Worm (Caenorhabditis elegans) whole organism, young adult: ENCODE measurements around the gene dpy-10.

Experiments used
- B0261.1 ChIP-seq: sonication (generic microtip); optimal IDR thresholded peaks from 2 replicates; lab custom pipeline; 2016; ENCODE audit warnings: mild to moderate bottlenecking, missing genetic modification characterization, moderate library complexity, missing compliant biosample characterization
- B0336.3 ChIP-seq: fragments of 200-800 bp; sonication (Bioruptor generic); IDR thresholded peaks from 2 replicates; pipeline ENCODE4 v1.3.6; 2022; ENCODE audit warnings: missing genetic modification characterization, missing compliant biosample characterization
- C17E4.6 ChIP-seq: fragments of 200-800 bp; sonication (Bioruptor generic); IDR thresholded peaks from 2 replicates; pipeline ENCODE4 v1.3.6; 2022; ENCODE audit warnings: missing genetic modification reagents, missing genetic modification characterization, missing compliant biosample characterization
- F49E8.2 ChIP-seq: sonication (generic microtip); optimal IDR thresholded peaks from 3 replicates; lab custom pipeline; 2017; ENCODE audit warnings: missing genetic modification characterization, mild to moderate bottlenecking, missing compliant biosample characterization, antibody characterized with exemption, moderate library complexity; ENCODE audit not compliant: insufficient read depth
- F57A8.1 ChIP-seq: fragments of 200-800 bp; sonication (Bioruptor generic); optimal IDR thresholded peaks from 2 replicates; lab custom pipeline; 2018; ENCODE audit warnings: mild to moderate bottlenecking, missing genetic modification characterization, moderate library complexity, missing compliant biosample characterization
- T26A5.8 ChIP-seq: sonication (generic microtip); optimal IDR thresholded peaks from 2 replicates; lab custom pipeline; 2016; ENCODE audit warnings: missing genetic modification characterization, missing compliant biosample characterization
- Y56A3A.18 ChIP-seq: fragments of 200-800 bp; sonication (Bioruptor generic); IDR thresholded peaks from 2 replicates; pipeline ENCODE4 v1.3.6; 2022; ENCODE audit warnings: missing genetic modification reagents, missing genetic modification characterization, missing compliant biosample characterization
- Y79H2A.3 ChIP-seq: fragments of 200-800 bp; sonication (Bioruptor generic); conservative IDR thresholded peaks from 2 replicates; pipeline ENCODE4 v1.3.6; 2022; ENCODE audit warnings: missing genetic modification reagents, missing genetic modification characterization, missing compliant biosample characterization
- Y95B8A.8 ChIP-seq: fragments of 200-800 bp; sonication (Bioruptor generic); IDR thresholded peaks from 2 replicates; pipeline ENCODE4 v1.3.6; 2022; ENCODE audit warnings: missing genetic modification reagents, missing genetic modification characterization, missing compliant biosample characterization
- ZK185.1 ChIP-seq: sonication (generic microtip); optimal IDR thresholded peaks from 2 replicates; lab custom pipeline; 2016; ENCODE audit warnings: mild to moderate bottlenecking, missing genetic modification characterization, missing compliant biosample characterization; ENCODE audit not compliant: poor library complexity, severe bottlenecking
- ama-1 ChIP-seq, 3 experiments: fragments of 150-350 bp in 1 of 3; sonication (generic microtip) in 2 of 3; optimal IDR thresholded peaks; 2 replicates each; lab custom pipeline; 2014 to 2018; ENCODE audit warnings: missing biosample characterization in 2 of 3, missing genetic modification characterization in 2 of 3, missing genetic modification reagents in 2 of 3
- aptf-3 ChIP-seq: fragments of 200-800 bp; sonication (Bioruptor generic); IDR thresholded peaks from 2 replicates; pipeline ENCODE4 v1.3.6; 2022; ENCODE audit warnings: missing genetic modification characterization, missing compliant biosample characterization
- attf-3 ChIP-seq: fragments of 200-800 bp; sonication (Bioruptor generic); conservative IDR thresholded peaks from 2 replicates; pipeline ENCODE4 v1.3.6; 2022; ENCODE audit warnings: missing genetic modification reagents, missing genetic modification characterization, missing compliant biosample characterization
- attf-5 ChIP-seq: fragments of 200-800 bp; sonication (Bioruptor generic); optimal IDR thresholded peaks from 2 replicates; lab custom pipeline; 2018; ENCODE audit warnings: mild to moderate bottlenecking, missing genetic modification characterization, missing compliant biosample characterization
- attf-6 ChIP-seq: fragments of 200-800 bp; sonication (Bioruptor generic); IDR thresholded peaks from 2 replicates; pipeline ENCODE4 v1.3.6; 2022; ENCODE audit warnings: missing genetic modification reagents, missing genetic modification characterization, missing compliant biosample characterization
- bed-2 ChIP-seq: fragments of 200-800 bp; sonication (Bioruptor generic); IDR thresholded peaks from 2 replicates; pipeline ENCODE4 v1.3.6; 2022; ENCODE audit warnings: missing genetic modification reagents, missing genetic modification characterization, missing compliant biosample characterization
- cebp-2 ChIP-seq: fragments of 200-800 bp; sonication (Bioruptor generic); IDR thresholded peaks from 2 replicates; pipeline ENCODE4 v1.3.6; 2022; ENCODE audit warnings: missing genetic modification characterization, missing compliant biosample characterization
- ceh-40 ChIP-seq: fragments of 200-800 bp; sonication (Bioruptor generic); IDR thresholded peaks from 2 replicates; pipeline ENCODE4 v1.3.6; 2022; ENCODE audit warnings: missing genetic modification characterization, missing compliant biosample characterization
- ceh-58 ChIP-seq: fragments of 200-800 bp; sonication (Bioruptor generic); IDR thresholded peaks from 2 replicates; pipeline ENCODE4 v1.3.6; 2022; ENCODE audit warnings: missing genetic modification characterization, missing compliant biosample characterization
- dox-1 ChIP-seq: fragments of 200-800 bp; sonication (Bioruptor generic); IDR thresholded peaks from 2 replicates; pipeline ENCODE4 v1.3.6; 2022; ENCODE audit warnings: missing genetic modification reagents, missing genetic modification characterization, missing compliant biosample characterization
- egl-44 ChIP-seq: fragments of 200-800 bp; sonication (Bioruptor generic); IDR thresholded peaks from 2 replicates; pipeline ENCODE4 v1.3.6; 2022; ENCODE audit warnings: missing genetic modification reagents, missing genetic modification characterization, missing compliant biosample characterization
- ets-4 ChIP-seq: fragments of 200-800 bp; sonication (Bioruptor generic); optimal IDR thresholded peaks from 2 replicates; lab custom pipeline; 2018; ENCODE audit warnings: mild to moderate bottlenecking, missing genetic modification characterization, missing compliant biosample characterization
- fkh-3 ChIP-seq: sonication (generic microtip); optimal IDR thresholded peaks from 2 replicates; lab custom pipeline; 2016; ENCODE audit warnings: mild to moderate bottlenecking, missing genetic modification characterization, missing compliant biosample characterization
- gei-17 ChIP-seq: fragments of 200-800 bp; sonication (Bioruptor generic); optimal IDR thresholded peaks from 2 replicates; lab custom pipeline; 2018; ENCODE audit warnings: mild to moderate bottlenecking, missing genetic modification characterization, missing compliant biosample characterization
- him-1 ChIP-seq: sonication (generic microtip); optimal IDR thresholded peaks from 2 replicates; lab custom pipeline; 2016; ENCODE audit warnings: missing genotype, missing genetic modification reagents, missing genetic modification characterization, missing compliant biosample characterization
- hlh-12 ChIP-seq: sonication (generic microtip); optimal IDR thresholded peaks from 2 replicates; lab custom pipeline; 2016; ENCODE audit warnings: missing genetic modification characterization, missing compliant biosample characterization
- let-526 ChIP-seq: fragments of 200-800 bp; sonication (Bioruptor generic); IDR thresholded peaks from 2 replicates; pipeline ENCODE4 v1.3.6; 2022; ENCODE audit warnings: missing genetic modification reagents, missing genetic modification characterization, missing compliant biosample characterization
- let-607 ChIP-seq, 2 experiments: fragments of 200-800 bp in 1 of 2; sonication (Bioruptor generic) in 1 of 2; sonication (generic microtip) in 1 of 2; optimal IDR thresholded peaks; 2 replicates each; lab custom pipeline; 2016 to 2018; ENCODE audit warnings: mild to moderate bottlenecking in 2 of 2, missing compliant biosample characterization in 2 of 2, missing genetic modification characterization in 2 of 2, moderate library complexity in 2 of 2, missing genotype in 1 of 2
- lin-54 ChIP-seq: fragments of 200-800 bp; sonication (Bioruptor generic); optimal IDR thresholded peaks from 2 replicates; lab custom pipeline; 2018; ENCODE audit warnings: mild to moderate bottlenecking, missing genetic modification characterization, missing compliant biosample characterization
- madf-10 ChIP-seq: sonication (generic microtip); optimal IDR thresholded peaks from 2 replicates; lab custom pipeline; 2016; ENCODE audit warnings: mild to moderate bottlenecking, missing genetic modification characterization, missing compliant biosample characterization
- madf-3 ChIP-seq: fragments of 200-800 bp; sonication (Bioruptor generic); IDR thresholded peaks from 2 replicates; pipeline ENCODE4 v1.3.6; 2022; ENCODE audit warnings: missing genetic modification reagents, missing genetic modification characterization, missing compliant biosample characterization
- nfyb-1 ChIP-seq: fragments of 200-800 bp; sonication (Bioruptor generic); IDR thresholded peaks from 2 replicates; pipeline ENCODE4 v1.3.6; 2022; ENCODE audit warnings: missing genetic modification reagents, missing genetic modification characterization, missing compliant biosample characterization
- nhr-90 ChIP-seq: sonication (generic microtip); optimal IDR thresholded peaks from 2 replicates; lab custom pipeline; 2016; ENCODE audit warnings: missing genotype, mild to moderate bottlenecking, missing genetic modification characterization, missing compliant biosample characterization
- pbrm-1 ChIP-seq: fragments of 200-800 bp; sonication (Bioruptor generic); IDR thresholded peaks from 2 replicates; pipeline ENCODE4 v1.3.6; 2022; ENCODE audit warnings: missing genetic modification reagents, missing genetic modification characterization, missing compliant biosample characterization
- rpc-1 ChIP-seq, 2 experiments: fragments of 150-350 bp in 1 of 2; sonication (generic microtip) in 1 of 2; optimal IDR thresholded peaks; 2 replicates each; lab custom pipeline; 2014 to 2018; ENCODE audit warnings: missing biosample characterization in 1 of 2, missing genetic modification characterization in 1 of 2, missing genetic modification reagents in 1 of 2, missing genotype in 1 of 2
- sdz-38 ChIP-seq: sonication (generic microtip); optimal IDR thresholded peaks from 2 replicates; lab custom pipeline; 2016; ENCODE audit warnings: missing genotype, missing genetic modification characterization, missing compliant biosample characterization
- snpc-3.4 ChIP-seq: sonication (generic microtip); optimal IDR thresholded peaks from 2 replicates; lab custom pipeline; 2017; ENCODE audit warnings: missing genetic modification characterization, mild to moderate bottlenecking, missing compliant biosample characterization, antibody characterized with exemption, moderate library complexity, missing genotype, missing genetic modification reagents
- snpc-4 ChIP-seq, 5 experiments: fragments of 150-350 bp in 1 of 5; sonication (generic microtip) in 4 of 5; optimal IDR thresholded peaks; 2 replicates each; lab custom pipeline; 2014 to 2018; ENCODE audit warnings: missing genetic modification characterization in 5 of 5, missing biosample characterization in 3 of 5, antibody characterized with exemption in 2 of 5, mild to moderate bottlenecking in 2 of 5, missing compliant biosample characterization in 2 of 5, missing genotype in 2 of 5, moderate library complexity in 2 of 5, missing genetic modification reagents in 1 of 5
- sptf-2 ChIP-seq: fragments of 200-800 bp; sonication (Bioruptor generic); optimal IDR thresholded peaks from 2 replicates; lab custom pipeline; 2018; ENCODE audit warnings: mild to moderate bottlenecking, missing genetic modification characterization, missing compliant biosample characterization
- tbp1 ChIP-seq: fragments of 200-800 bp; sonication (Bioruptor generic); optimal IDR thresholded peaks from 2 replicates; lab custom pipeline; 2018; ENCODE audit warnings: mild to moderate bottlenecking, missing genetic modification characterization, missing compliant biosample characterization
- zfh-2 ChIP-seq: fragments of 200-800 bp; sonication (Bioruptor generic); conservative IDR thresholded peaks from 2 replicates; pipeline ENCODE4 v1.3.6; 2022; ENCODE audit warnings: missing genetic modification reagents, missing genetic modification characterization, missing compliant biosample characterization
- ztf-18 ChIP-seq: sonication (generic microtip); optimal IDR thresholded peaks from 2 replicates; lab custom pipeline; 2016; ENCODE audit warnings: missing genotype, mild to moderate bottlenecking, missing genetic modification characterization, missing compliant biosample characterization
- ztf-25 ChIP-seq: fragments of 200-800 bp; sonication (Bioruptor generic); IDR thresholded peaks from 2 replicates; pipeline ENCODE4 v1.3.6; 2022; ENCODE audit warnings: missing genetic modification reagents, missing genetic modification characterization, missing compliant biosample characterization
- ztf-28 ChIP-seq: fragments of 200-800 bp; sonication (Bioruptor generic); IDR thresholded peaks from 2 replicates; pipeline ENCODE4 v1.3.6; 2022; ENCODE audit warnings: missing genetic modification reagents, missing genetic modification characterization, missing compliant biosample characterization

The dpy-10 gene

DNA sequence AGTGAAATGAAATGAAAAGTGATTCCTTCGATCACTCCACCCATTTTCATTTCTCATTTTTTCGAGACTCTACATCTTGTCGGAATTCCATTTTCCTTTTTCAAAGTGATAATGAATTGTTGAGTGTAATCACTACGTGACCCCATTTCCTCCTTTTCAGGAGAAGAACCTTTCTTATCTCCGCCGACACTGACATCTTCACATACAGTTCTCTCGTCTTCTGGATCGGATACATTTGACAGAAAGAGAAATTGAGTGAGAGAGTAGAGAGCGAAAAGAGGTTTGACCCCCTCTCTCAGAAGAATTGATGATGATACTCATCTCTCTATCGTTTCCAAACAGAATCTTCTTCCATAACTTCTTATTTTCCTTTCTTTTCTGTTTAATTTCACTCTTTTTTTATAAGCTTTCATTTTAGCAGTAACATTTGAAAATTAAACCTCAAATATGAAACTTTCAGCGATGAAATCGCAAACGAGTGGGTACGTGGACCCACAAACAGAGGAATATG, 1.9 kb upstream of the dpy-10 start, which contains the start of gene dpy-2:
dpy-2 (plus strand) TSS at position 461 of the 511 bp plus-strand sequence.
- TF ChIP-seq him-1: no peak
- TF ChIP-seq cebp-2 (GFP tag; lab: Robert Waterston, UW): no peak
- TF ChIP-seq Y79H2A.3 (GFP tag; lab: Robert Waterston, UW): no peak
- no peak for TF ChIP-seq ceh-40
- TF ChIP-seq attf-3 (GFP tag; lab: Robert Waterston, UW): no peak
- TF ChIP-seq let-607 (tag; optimal IDR thresholded peaks at IDR 0.05; lab: Kevin White, UChicago): no peak
- no peak for TF ChIP-seq egl-44 (GFP tag; lab: Robert Waterston, UW)
- TF ChIP-seq attf-5 (GFP tag; lab: Kevin White, UChicago): no peak
- TF ChIP-seq B0261.1 (tag; lab: Kevin White, UChicago): no peak
- TF ChIP-seq nfyb-1: no peak
- TF ChIP-seq lin-54 (GFP tag; lab: Kevin White, UChicago): no peak
- no peak for TF ChIP-seq fkh-3 (tag; lab: Kevin White, UChicago)
- TF ChIP-seq snpc-4 (GFP tag; optimal IDR thresholded peaks at IDR 0.05; lab: Kevin White, UChicago): no peak
- no peak for TF ChIP-seq snpc-4 (tag; optimal IDR thresholded peaks at IDR 0.05; lab: Kevin White, UChicago)

- TF ChIP-seq pbrm-1 (GFP tag; lab: Robert Waterston, UW) (no peak), B0336.3 (GFP tag; lab: Robert Waterston, UW) (no peak), hlh-12 (tag; lab: Kevin White, UChicago) (no peak), fkh-3 (tag; lab: Kevin White, UChicago) (no peak), ceh-58 (GFP tag; lab: Robert Waterston, UW) (no peak), Y56A3A.18 (GFP tag; lab: Robert Waterston, UW) (no peak), sdz-38 (tag; lab: Kevin White, UChicago) (no peak), ztf-18 (tag; lab: Kevin White, UChicago) (no peak), bed-2 (GFP tag; lab: Robert Waterston, UW) (no peak), gei-17 (GFP tag; lab: Kevin White, UChicago) (no peak), let-526 (GFP tag; lab: Robert Waterston, UW) (no peak), ceh-40 (no peak), sptf-2 (no peak), rpc-1 (optimal IDR thresholded peaks at IDR 0.05; lab: Kevin White, UChicago) (no peak), rpc-1 (tag; optimal IDR thresholded peaks at IDR 0.05; lab: Kevin White, UChicago) (no peak), ets-4 (no peak), ama-1 (optimal IDR thresholded peaks at IDR 0.05; lab: Kevin White, UChicago) (no peak), ama-1 (GFP tag; optimal IDR thresholded peaks at IDR 0.05; lab: Kevin White, UChicago) (no peak), Y95B8A.8 (GFP tag; lab: Robert Waterston, UW) (no peak), nhr-90 (tag; lab: Kevin White, UChicago) (no peak), snpc-3.4 (no peak)
These were observed 976 bp upstream of the dpy-10 start for ce11 chrII:6713003-6713402.

DNA sequence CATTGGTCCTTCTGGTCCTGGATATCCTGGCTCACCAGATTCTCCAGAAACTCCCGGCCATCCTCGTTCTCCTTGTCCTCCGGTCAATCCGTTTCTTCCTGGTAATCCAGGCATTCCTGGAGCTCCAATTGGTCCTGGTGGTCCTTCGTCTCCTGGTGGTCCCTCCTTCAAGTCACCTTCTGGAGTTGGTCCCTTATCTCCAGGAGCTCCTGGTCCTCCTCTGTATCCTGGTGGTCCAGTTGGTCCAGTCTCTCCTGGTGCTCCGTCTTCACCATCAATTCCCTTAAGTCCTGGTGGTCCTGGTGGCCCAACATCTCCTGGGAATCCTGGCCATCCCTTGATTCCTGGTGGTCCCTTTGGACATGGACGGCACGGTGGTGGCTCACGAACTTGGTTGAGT, 1.4 kb downstream of the dpy-10 start:
- no peak for TF ChIP-seq nhr-90 (tag; lab: Kevin White, UChicago)
- no peak for TF ChIP-seq ztf-25
- TF ChIP-seq attf-6: no peak
- no peak for TF ChIP-seq F57A8.1 (GFP tag; lab: Kevin White, UChicago)
- TF ChIP-seq T26A5.8: no peak
- TF ChIP-seq attf-5 (GFP tag; lab: Kevin White, UChicago): no peak
- TF ChIP-seq attf-3 (GFP tag; lab: Robert Waterston, UW): no peak
- TF ChIP-seq F49E8.2 (tag; lab: Kevin White, UChicago): no peak
- no peak for TF ChIP-seq C17E4.6 (GFP tag; lab: Robert Waterston, UW)
- TF ChIP-seq madf-10 (tag; lab: Kevin White, UChicago): no peak
- peak; percentile 74 for TF ChIP-seq zfh-2 (GFP tag; lab: Robert Waterston, UW)
- no peak for TF ChIP-seq tbp1 (GFP tag; lab: Kevin White, UChicago)
- no peak for TF ChIP-seq madf-3 (GFP tag; lab: Robert Waterston, UW)
- TF ChIP-seq ztf-28 (GFP tag; lab: Robert Waterston, UW): no peak
- 0 out of 2 replicates have a peak, but pooled peaks have one; percentile 23 for TF ChIP-seq dox-1 (GFP tag; lab: Robert Waterston, UW)
- no peak for TF ChIP-seq ama-1 (optimal IDR thresholded peaks at IDR 0.05; lab: Kevin White, UChicago)
- TF ChIP-seq ama-1 (GFP tag; optimal IDR thresholded peaks at IDR 0.05; lab: Kevin White, UChicago): no peak
- no peak for TF ChIP-seq ZK185.1 (tag; lab: Kevin White, UChicago)
- no peak for TF ChIP-seq aptf-3 (GFP tag; lab: Robert Waterston, UW)
